Worm (Caenorhabditis elegans) whole organism, young adult: ENCODE measurements around the gene C17H11.4.
A peak's percentile ranks its signal among the peaks of the same experiment; 100 is the strongest.
"Not testable (repeated sequence)": the region's sequence is repeated elsewhere in the genome, so short reads cannot be mapped to it uniquely, and the experiment has no call there.

Source experiments
- B0035.1 ChIP-seq: sonication (generic microtip); optimal IDR thresholded peaks from 2 replicates; lab custom pipeline; 2016; ENCODE audit warnings: missing genetic modification characterization, mild to moderate bottlenecking, missing compliant biosample characterization, missing genotype, missing genetic modification reagents
- B0261.1 ChIP-seq: sonication (generic microtip); optimal IDR thresholded peaks from 2 replicates; lab custom pipeline; 2016; ENCODE audit warnings: mild to moderate bottlenecking, missing genetic modification characterization, moderate library complexity, missing compliant biosample characterization
- D2030.7 ChIP-seq: fragments of 200-800 bp; sonication (Bioruptor generic); IDR thresholded peaks from 2 replicates; pipeline ENCODE4 v1.3.6; 2022; ENCODE audit warnings: missing genetic modification reagents, missing genetic modification characterization, missing compliant biosample characterization
- F52B5.7 ChIP-seq: sonication (generic microtip); optimal IDR thresholded peaks from 2 replicates; lab custom pipeline; 2016; ENCODE audit warnings: mild to moderate bottlenecking, missing genetic modification characterization, missing compliant biosample characterization
- K11D2.4 ChIP-seq: fragments of 200-800 bp; sonication (Bioruptor generic); IDR thresholded peaks from 2 replicates; pipeline ENCODE4 v1.3.6; 2022; ENCODE audit warnings: missing genetic modification reagents, missing genetic modification characterization, missing compliant biosample characterization
- Y53G8AR.9 ChIP-seq: fragments of 200-800 bp; sonication (Bioruptor generic); conservative IDR thresholded peaks from 2 replicates; pipeline ENCODE4 v1.3.6; 2022; ENCODE audit warnings: missing genetic modification reagents, missing genetic modification characterization, missing compliant biosample characterization
- Y56A3A.18 ChIP-seq: fragments of 200-800 bp; sonication (Bioruptor generic); IDR thresholded peaks from 2 replicates; pipeline ENCODE4 v1.3.6; 2022; ENCODE audit warnings: missing genetic modification reagents, missing genetic modification characterization, missing compliant biosample characterization
- ZK185.1 ChIP-seq: sonication (generic microtip); optimal IDR thresholded peaks from 2 replicates; lab custom pipeline; 2016; ENCODE audit warnings: mild to moderate bottlenecking, missing genetic modification characterization, missing compliant biosample characterization; ENCODE audit not compliant: poor library complexity, severe bottlenecking
- ama-1 ChIP-seq, 3 experiments: fragments of 150-350 bp in 1 of 3; sonication (generic microtip) in 2 of 3; optimal IDR thresholded peaks; 2 replicates each; lab custom pipeline; 2014 to 2018; ENCODE audit warnings: missing biosample characterization in 2 of 3, missing genetic modification characterization in 2 of 3, missing genetic modification reagents in 2 of 3
- atf-7 ChIP-seq: sonication (generic microtip); optimal IDR thresholded peaks from 2 replicates; lab custom pipeline; 2017; ENCODE audit warnings: mild to moderate bottlenecking, missing genetic modification characterization, missing compliant biosample characterization
- cebp-1 ChIP-seq, 2 experiments: fragments of 200-800 bp in 1 of 2; sonication (Bioruptor generic) in 1 of 2; sonication (generic microtip) in 1 of 2; IDR thresholded peaks in 1 of 2; optimal IDR thresholded peaks in 1 of 2; 2 replicates each; pipeline versions ENCODE4 v1.3.6 to Lab custom; 2017 to 2022; ENCODE audit warnings: missing compliant biosample characterization in 2 of 2, missing genetic modification characterization in 2 of 2, mild to moderate bottlenecking in 1 of 2, missing genetic modification reagents in 1 of 2, moderate library complexity in 1 of 2
- ceh-100 ChIP-seq: fragments of 200-800 bp; sonication (Bioruptor generic); IDR thresholded peaks from 2 replicates; pipeline ENCODE4 v1.3.6; 2022; ENCODE audit warnings: missing genetic modification reagents, missing genetic modification characterization, missing compliant biosample characterization
- ceh-27 ChIP-seq: fragments of 200-800 bp; sonication (Bioruptor generic); optimal IDR thresholded peaks from 2 replicates; lab custom pipeline; 2018; ENCODE audit warnings: mild to moderate bottlenecking, missing genetic modification characterization, moderate library complexity, missing compliant biosample characterization
- ceh-40 ChIP-seq: fragments of 200-800 bp; sonication (Bioruptor generic); IDR thresholded peaks from 2 replicates; pipeline ENCODE4 v1.3.6; 2022; ENCODE audit warnings: missing genetic modification characterization, missing compliant biosample characterization
- ceh-58 ChIP-seq: fragments of 200-800 bp; sonication (Bioruptor generic); IDR thresholded peaks from 2 replicates; pipeline ENCODE4 v1.3.6; 2022; ENCODE audit warnings: missing genetic modification characterization, missing compliant biosample characterization
- die-1 ChIP-seq: sonication (generic microtip); optimal IDR thresholded peaks from 2 replicates; lab custom pipeline; 2016; ENCODE audit warnings: missing genotype, mild to moderate bottlenecking, missing genetic modification characterization, missing compliant biosample characterization
- dox-1 ChIP-seq: fragments of 200-800 bp; sonication (Bioruptor generic); IDR thresholded peaks from 2 replicates; pipeline ENCODE4 v1.3.6; 2022; ENCODE audit warnings: missing genetic modification reagents, missing genetic modification characterization, missing compliant biosample characterization
- him-1 ChIP-seq: sonication (generic microtip); optimal IDR thresholded peaks from 2 replicates; lab custom pipeline; 2016; ENCODE audit warnings: missing genotype, missing genetic modification reagents, missing genetic modification characterization, missing compliant biosample characterization
- hmg-1.2 ChIP-seq: fragments of 200-800 bp; sonication (Bioruptor generic); IDR thresholded peaks from 2 replicates; pipeline ENCODE4 v1.3.6; 2022; ENCODE audit warnings: missing genetic modification reagents, missing genetic modification characterization, missing compliant biosample characterization
- hmg-20 ChIP-seq: fragments of 200-800 bp; sonication (Bioruptor generic); IDR thresholded peaks from 2 replicates; pipeline ENCODE4 v1.3.6; 2022; ENCODE audit warnings: missing genetic modification reagents, missing genetic modification characterization, missing compliant biosample characterization
- let-607 ChIP-seq, 2 experiments: fragments of 200-800 bp in 1 of 2; sonication (Bioruptor generic) in 1 of 2; sonication (generic microtip) in 1 of 2; optimal IDR thresholded peaks; 2 replicates each; lab custom pipeline; 2016 to 2018; ENCODE audit warnings: mild to moderate bottlenecking in 2 of 2, missing compliant biosample characterization in 2 of 2, missing genetic modification characterization in 2 of 2, moderate library complexity in 2 of 2, missing genotype in 1 of 2
- lin-26 ChIP-seq: fragments of 200-800 bp; sonication (Bioruptor generic); IDR thresholded peaks from 2 replicates; pipeline ENCODE4 v1.3.6; 2022; ENCODE audit warnings: missing genetic modification reagents, missing genetic modification characterization, missing compliant biosample characterization
- lin-40 ChIP-seq: sonication (generic microtip); optimal IDR thresholded peaks from 2 replicates; lab custom pipeline; 2016; ENCODE audit warnings: missing genetic modification characterization, mild to moderate bottlenecking, missing compliant biosample characterization, missing genotype, missing genetic modification reagents
- lin-54 ChIP-seq: fragments of 200-800 bp; sonication (Bioruptor generic); optimal IDR thresholded peaks from 2 replicates; lab custom pipeline; 2018; ENCODE audit warnings: mild to moderate bottlenecking, missing genetic modification characterization, missing compliant biosample characterization
- lir-1 ChIP-seq: fragments of 200-800 bp; sonication (Bioruptor generic); conservative IDR thresholded peaks from 2 replicates; pipeline ENCODE4 v1.3.6; 2022; ENCODE audit warnings: missing genetic modification reagents, missing genetic modification characterization, missing compliant biosample characterization
- madf-10 ChIP-seq: sonication (generic microtip); optimal IDR thresholded peaks from 2 replicates; lab custom pipeline; 2016; ENCODE audit warnings: mild to moderate bottlenecking, missing genetic modification characterization, missing compliant biosample characterization
- madf-6 ChIP-seq: fragments of 200-800 bp; sonication (Bioruptor generic); IDR thresholded peaks from 2 replicates; pipeline ENCODE4 v1.3.6; 2022; ENCODE audit warnings: missing genetic modification reagents, missing genetic modification characterization, missing compliant biosample characterization
- mxl-1 ChIP-seq: sonication (generic microtip); optimal IDR thresholded peaks from 2 replicates; lab custom pipeline; 2016; ENCODE audit warnings: missing genetic modification characterization, missing compliant biosample characterization
- nfyb-1 ChIP-seq: fragments of 200-800 bp; sonication (Bioruptor generic); IDR thresholded peaks from 2 replicates; pipeline ENCODE4 v1.3.6; 2022; ENCODE audit warnings: missing genetic modification reagents, missing genetic modification characterization, missing compliant biosample characterization
- nhr-80 ChIP-seq: sonication (generic microtip); optimal IDR thresholded peaks from 2 replicates; lab custom pipeline; 2016; ENCODE audit warnings: missing genetic modification characterization, missing compliant biosample characterization
- nhr-90 ChIP-seq: sonication (generic microtip); optimal IDR thresholded peaks from 2 replicates; lab custom pipeline; 2016; ENCODE audit warnings: missing genotype, mild to moderate bottlenecking, missing genetic modification characterization, missing compliant biosample characterization
- pbrm-1 ChIP-seq: fragments of 200-800 bp; sonication (Bioruptor generic); IDR thresholded peaks from 2 replicates; pipeline ENCODE4 v1.3.6; 2022; ENCODE audit warnings: missing genetic modification reagents, missing genetic modification characterization, missing compliant biosample characterization
- rec-8 ChIP-seq, 2 experiments: sonication (generic microtip); optimal IDR thresholded peaks; 2 replicates each; lab custom pipeline; 2016; ENCODE audit warnings: mild to moderate bottlenecking in 2 of 2, missing genetic modification characterization in 2 of 2, missing genetic modification reagents in 2 of 2, missing genotype in 2 of 2, missing biosample characterization in 1 of 2, missing compliant biosample characterization in 1 of 2, moderate library complexity in 1 of 2
- rpc-1 ChIP-seq, 2 experiments: fragments of 150-350 bp in 1 of 2; sonication (generic microtip) in 1 of 2; optimal IDR thresholded peaks; 2 replicates each; lab custom pipeline; 2014 to 2018; ENCODE audit warnings: missing biosample characterization in 1 of 2, missing genetic modification characterization in 1 of 2, missing genetic modification reagents in 1 of 2, missing genotype in 1 of 2
- snpc-3.4 ChIP-seq: sonication (generic microtip); optimal IDR thresholded peaks from 2 replicates; lab custom pipeline; 2017; ENCODE audit warnings: missing genetic modification characterization, mild to moderate bottlenecking, missing compliant biosample characterization, antibody characterized with exemption, moderate library complexity, missing genotype, missing genetic modification reagents
- snpc-4 ChIP-seq, 5 experiments: fragments of 150-350 bp in 1 of 5; sonication (generic microtip) in 4 of 5; optimal IDR thresholded peaks; 2 replicates each; lab custom pipeline; 2014 to 2018; ENCODE audit warnings: missing genetic modification characterization in 5 of 5, missing biosample characterization in 3 of 5, antibody characterized with exemption in 2 of 5, mild to moderate bottlenecking in 2 of 5, missing compliant biosample characterization in 2 of 5, missing genotype in 2 of 5, moderate library complexity in 2 of 5, missing genetic modification reagents in 1 of 5
- sptf-2 ChIP-seq: fragments of 200-800 bp; sonication (Bioruptor generic); optimal IDR thresholded peaks from 2 replicates; lab custom pipeline; 2018; ENCODE audit warnings: mild to moderate bottlenecking, missing genetic modification characterization, missing compliant biosample characterization
- tbp1 ChIP-seq: fragments of 200-800 bp; sonication (Bioruptor generic); optimal IDR thresholded peaks from 2 replicates; lab custom pipeline; 2018; ENCODE audit warnings: mild to moderate bottlenecking, missing genetic modification characterization, missing compliant biosample characterization
- ztf-18 ChIP-seq: sonication (generic microtip); optimal IDR thresholded peaks from 2 replicates; lab custom pipeline; 2016; ENCODE audit warnings: missing genotype, mild to moderate bottlenecking, missing genetic modification characterization, missing compliant biosample characterization
- ztf-25 ChIP-seq: fragments of 200-800 bp; sonication (Bioruptor generic); IDR thresholded peaks from 2 replicates; pipeline ENCODE4 v1.3.6; 2022; ENCODE audit warnings: missing genetic modification reagents, missing genetic modification characterization, missing compliant biosample characterization

Gene C17H11.4

DNA sequence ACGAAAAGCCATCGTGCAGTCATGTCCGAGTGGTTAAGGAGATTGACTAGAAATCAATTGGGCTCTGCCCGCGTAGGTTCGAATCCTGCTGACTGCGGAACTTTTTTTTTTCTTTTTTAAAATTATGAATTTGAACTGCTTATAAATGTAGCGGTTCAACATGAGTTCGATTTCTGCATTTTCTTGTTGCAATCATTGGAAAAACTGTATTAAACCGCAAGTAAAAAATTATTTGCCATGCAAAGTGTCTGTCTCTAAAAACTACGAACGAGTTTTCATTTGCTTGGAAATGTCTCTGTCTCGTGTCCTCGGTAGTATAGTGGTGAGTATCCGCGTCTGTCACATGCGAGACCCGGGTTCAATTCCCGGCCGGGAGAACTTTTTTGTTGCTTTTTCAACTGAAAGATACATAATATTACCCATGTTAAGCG lies 26.0 kb downstream of the C17H11.4 start:
- TF ChIP-seq ZK185.1 (tag; lab: Kevin White, UChicago) (peak; percentile 53), ztf-25 (GFP tag; lab: Robert Waterston, UW) (peak; percentile 52; the same call in 1 of the 2 replicates), snpc-3.4 (tag; lab: Kevin White, UChicago) (peak; percentile 24), ztf-18 (tag; lab: Kevin White, UChicago) (peak; percentile 24), lin-40 (tag; lab: Kevin White, UChicago) (peak; percentile 3), K11D2.4 (GFP tag; lab: Robert Waterston, UW) (0 out of 2 replicates have a peak, but pooled peaks have one; percentile 13), lir-1 (GFP tag; lab: Robert Waterston, UW) (0 out of 2 replicates have a peak, but pooled peaks have one; percentile 8), pbrm-1 (GFP tag; lab: Robert Waterston, UW) (peak; percentile 61), snpc-4 (GFP tag; optimal IDR thresholded peaks at IDR 0.05; lab: Kevin White, UChicago) (peak; percentile 26), snpc-4 (tag; optimal IDR thresholded peaks at IDR 0.05; lab: Kevin White, UChicago) (peak in 2 of 4 experiments; percentile 30 to 43), rpc-1 (optimal IDR thresholded peaks at IDR 0.05; lab: Kevin White, UChicago) (peak; percentile 51), rpc-1 (tag; optimal IDR thresholded peaks at IDR 0.05; lab: Kevin White, UChicago) (peak; percentile 84), mxl-1 (tag; lab: Kevin White, UChicago) (peak; percentile 3), die-1 (tag; lab: Kevin White, UChicago) (peak; percentile 63), nfyb-1 (GFP tag; lab: Robert Waterston, UW) (0 out of 2 replicates have a peak, but pooled peaks have one; percentile 18), tbp1 (GFP tag; lab: Kevin White, UChicago) (peak; percentile 84), lin-26 (GFP tag; lab: Robert Waterston, UW) (peak; percentile 67), B0261.1 (tag; lab: Kevin White, UChicago) (peak; percentile 80), nhr-90 (peak; percentile 5), ceh-100 (0 out of 2 replicates have a peak, but pooled peaks have one; percentile 18), lin-54 (GFP tag; lab: Kevin White, UChicago) (peak; percentile 6), ceh-27 (peak; percentile 7), hmg-1.2 (GFP tag; lab: Robert Waterston, UW) (peak; percentile 45), Y53G8AR.9 (peak; percentile 66; the same call in 1 of the 2 replicates), ceh-58 (GFP tag; lab: Robert Waterston, UW) (0 out of 2 replicates have a peak, but pooled peaks have one; percentile 61), dox-1 (GFP tag; lab: Robert Waterston, UW) (peak; percentile 53; the same call in 1 of the 2 replicates), hmg-20 (GFP tag; lab: Robert Waterston, UW) (peak; percentile 56; the same call in 1 of the 2 replicates), madf-6 (GFP tag; lab: Robert Waterston, UW) (peak; percentile 15; the same call in 1 of the 2 replicates), Y56A3A.18 (GFP tag; lab: Robert Waterston, UW) (0 out of 2 replicates have a peak, but pooled peaks have one; percentile 74), ceh-40 (0 out of 2 replicates have a peak, but pooled peaks have one; percentile 12), D2030.7 (GFP tag; lab: Robert Waterston, UW) (peak; percentile 65)
- TF ChIP-seq, all 124 proteins: peak for 29; not testable (repeated sequence) for 95

DNA sequence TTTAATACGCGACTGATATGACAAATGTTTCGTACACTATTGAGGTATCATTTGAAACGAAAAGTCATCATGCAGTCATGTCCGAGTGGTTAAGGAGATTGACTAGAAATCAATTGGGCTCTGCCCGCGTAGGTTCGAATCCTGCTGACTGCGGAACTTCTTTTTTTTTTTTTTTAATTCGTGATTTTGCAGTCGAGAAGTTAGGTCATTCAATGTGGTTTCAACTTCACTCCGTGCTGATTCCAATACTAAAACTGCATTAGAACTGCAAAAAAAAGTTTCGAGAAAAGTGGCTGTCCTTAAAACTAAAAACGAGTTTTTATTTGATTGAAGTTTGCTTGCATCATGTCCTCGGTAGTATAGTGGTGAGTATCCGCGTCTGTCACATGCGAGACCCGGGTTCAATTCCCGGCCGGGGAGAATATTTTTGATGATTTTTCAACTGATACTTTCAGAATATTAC lies 27.0 kb downstream of the C17H11.4 start:
- TF ChIP-seq F52B5.7 (tag; lab: Kevin White, UChicago), result peak; percentile 41
- TF ChIP-seq nhr-90, result peak; percentile 58
- TF ChIP-seq cebp-1 (GFP tag; IDR thresholded peaks at IDR 0.05; lab: Robert Waterston, UW); ama-1 (optimal IDR thresholded peaks at IDR 0.05; lab: Kevin White, UChicago): not testable (repeated sequence)
- peak; percentile 39 for TF ChIP-seq cebp-1 (tag; optimal IDR thresholded peaks at IDR 0.05; lab: Kevin White, UChicago)
- TF ChIP-seq snpc-4 (GFP tag; optimal IDR thresholded peaks at IDR 0.05; lab: Kevin White, UChicago), result peak; percentile 43
- TF ChIP-seq snpc-4 (tag; optimal IDR thresholded peaks at IDR 0.05; lab: Kevin White, UChicago), result peak in 3 of 4 experiments; percentile 3 to 53 (median 14)
- peak; percentile 25 for TF ChIP-seq madf-10 (tag; lab: Kevin White, UChicago)
- peak; percentile 84 for TF ChIP-seq B0261.1 (tag; lab: Kevin White, UChicago)
- TF ChIP-seq rpc-1 (optimal IDR thresholded peaks at IDR 0.05; lab: Kevin White, UChicago), result peak; percentile 88
- peak; percentile 90 for TF ChIP-seq rpc-1 (tag; optimal IDR thresholded peaks at IDR 0.05; lab: Kevin White, UChicago)
- peak; percentile 12 for TF ChIP-seq nhr-80 (tag; lab: Kevin White, UChicago)
- peak; percentile 54 for TF ChIP-seq him-1 (tag; lab: Kevin White, UChicago)
- peak; percentile 74; the same call in 1 of the 2 replicates for TF ChIP-seq nfyb-1 (GFP tag; lab: Robert Waterston, UW)
- peak in 1 of 2 experiments; percentile 39 for TF ChIP-seq let-607 (tag; optimal IDR thresholded peaks at IDR 0.05; lab: Kevin White, UChicago)
- TF ChIP-seq D2030.7 (GFP tag; lab: Robert Waterston, UW), result peak; percentile 59
- 0 out of 2 replicates have a peak, but pooled peaks have one; percentile 12 for TF ChIP-seq madf-6 (GFP tag; lab: Robert Waterston, UW)
- TF ChIP-seq atf-7 (tag; lab: Kevin White, UChicago), result peak; percentile 6
- TF ChIP-seq hmg-1.2 (GFP tag; lab: Robert Waterston, UW), result peak; percentile 53
- TF ChIP-seq lin-40 (tag; lab: Kevin White, UChicago), result peak; percentile 22
- TF ChIP-seq rec-8 (tag; optimal IDR thresholded peaks at IDR 0.05; lab: Kevin White, UChicago), result peak in 1 of 2 experiments; percentile 62
- peak in 1 of 2 experiments; percentile 23 for TF ChIP-seq ama-1 (GFP tag; optimal IDR thresholded peaks at IDR 0.05; lab: Kevin White, UChicago)
- TF ChIP-seq sptf-2 (GFP tag; lab: Kevin White, UChicago), result peak; percentile 20
- TF ChIP-seq B0035.1 (tag; lab: Kevin White, UChicago), result peak; percentile 29
